Fruit fly (Drosophila melanogaster): ENCODE results near the gene Vha13.

Gene Vha13

dm6 chr3R:19644094-19644900, at the start of gene Vha13 (continued):
- TF ChIP-seq disco-r (GFP tag; optimal IDR thresholded peaks at IDR 0.05) (peak; percentile 40), CG10654 (GFP tag; optimal IDR thresholded peaks at IDR 0.05) (no peak), CG10321 (GFP tag; IDR thresholded peaks at IDR 0.05) (no peak), ash1 (GFP tag; optimal IDR thresholded peaks at IDR 0.05) (no peak), slp2 (GFP tag; optimal IDR thresholded peaks at IDR 0.05) (no peak), ato (GFP tag; IDR thresholded peaks at IDR 0.05; ENCODE audit: partially characterized antibody) (peak; percentile 70; the same call in 1 of the 2 replicates), CG3847 (GFP tag; IDR thresholded peaks at IDR 0.05) (peak; percentile 65), wdn (GFP tag; IDR thresholded peaks at IDR 0.05) (peak; percentile 18; the same call in 1 of the 2 replicates), CG7963 (GFP tag; IDR thresholded peaks at IDR 0.05; ENCODE audit: partially characterized antibody) (peak; percentile 56; the same call in 1 of the 3 replicates), al (GFP tag; IDR thresholded peaks at IDR 0.05) (0 out of 2 replicates have a peak, but pooled peaks have one; percentile 23), vnd (GFP tag; IDR thresholded peaks at IDR 0.05; ENCODE audit: partially characterized antibody) (peak; percentile 27; the same call in 2 of the 3 replicates), mam (GFP tag; optimal IDR thresholded peaks at IDR 0.05) (peak; percentile 76), CrebB (tag; optimal IDR thresholded peaks at IDR 0.05) (peak; percentile 36), zfh2 (GFP tag; optimal IDR thresholded peaks at IDR 0.05) (peak; percentile 65), bigmax (GFP tag; optimal IDR thresholded peaks at IDR 0.05) (peak; percentile 7), CG2875 (GFP tag; optimal IDR thresholded peaks at IDR 0.05) (no peak), pho (GFP tag; optimal IDR thresholded peaks at IDR 0.05) (peak; percentile 36), sc (optimal IDR thresholded peaks at IDR 0.05) (no peak), sc (GFP tag; optimal IDR thresholded peaks at IDR 0.05) (no peak), jigr1 (GFP tag; IDR thresholded peaks at IDR 0.05) (0 out of 3 replicates have a peak, but pooled peaks have one; percentile 29), lilli (GFP tag; optimal IDR thresholded peaks at IDR 0.05) (peak; percentile 56), CG10209 (GFP tag; optimal IDR thresholded peaks at IDR 0.05) (peak; percentile 0), CG14860 (GFP tag; IDR thresholded peaks at IDR 0.05; ENCODE audit: partially characterized antibody) (peak; percentile 8; the same call in 2 of the 3 replicates), CG10543 (GFP tag; optimal IDR thresholded peaks at IDR 0.05) (peak; percentile 27), ci (GFP tag; IDR thresholded peaks at IDR 0.05) (peak; percentile 44; the same call in 1 of the 3 replicates), CG7987 (GFP tag; optimal IDR thresholded peaks at IDR 0.05) (peak; percentile 57), slou (GFP tag; optimal IDR thresholded peaks at IDR 0.05) (peak; percentile 0), rib (GFP tag; IDR thresholded peaks at IDR 0.05) (no peak; the same call in 1 of the 2 replicates), luna (GFP tag; optimal IDR thresholded peaks at IDR 0.05) (no peak), maf-S (GFP tag; optimal IDR thresholded peaks at IDR 0.05) (peak; percentile 48), CG6683 (GFP tag; optimal IDR thresholded peaks at IDR 0.05) (peak; percentile 31), CG32532 (GFP tag; IDR thresholded peaks at IDR 0.05) (peak; percentile 66), CG11696 (GFP tag; IDR thresholded peaks at IDR 0.05) (no peak), Fer2 (tag; optimal IDR thresholded peaks at IDR 0.05) (no peak), ara (GFP tag; IDR thresholded peaks at IDR 0.05) (peak; percentile 11; the same call in 1 of the 2 replicates), gt (GFP tag; IDR thresholded peaks at IDR 0.05) (no peak), stwl (tag; optimal IDR thresholded peaks at IDR 0.05) (peak; percentile 66), Trl (optimal IDR thresholded peaks at IDR 0.05) (no peak), Trl (GFP tag; optimal IDR thresholded peaks at IDR 0.05) (peak; percentile 43), h (optimal IDR thresholded peaks at IDR 0.05) (no peak), CG3995 (GFP tag; optimal IDR thresholded peaks at IDR 0.05) (peak; percentile 84), CG13123 (GFP tag; optimal IDR thresholded peaks at IDR 0.05) (no peak), Eip74EF (GFP tag; optimal IDR thresholded peaks at IDR 0.05) (no peak), Doc2 (GFP tag; IDR thresholded peaks at IDR 0.05) (no peak), pan (optimal IDR thresholded peaks at IDR 0.05) (no peak), pan (GFP tag; optimal IDR thresholded peaks at IDR 0.05 in 1 of 2, IDR thresholded peaks at IDR 0.05 in 1 of 2) (no peak), nerfin-1 (tag; optimal IDR thresholded peaks at IDR 0.05) (peak; percentile 40), fd3F (GFP tag; optimal IDR thresholded peaks at IDR 0.05) (no peak), CG13624 (GFP tag; optimal IDR thresholded peaks at IDR 0.05) (peak; percentile 46), fd64A (GFP tag; optimal IDR thresholded peaks at IDR 0.05) (peak; percentile 44)
